Worm (Caenorhabditis elegans): ENCODE results near the gene uda-1.
"Not testable (repeated sequence)": the region's sequence is repeated elsewhere in the genome, so short reads cannot be mapped to it uniquely, and the experiment has no call there.

DNA sequence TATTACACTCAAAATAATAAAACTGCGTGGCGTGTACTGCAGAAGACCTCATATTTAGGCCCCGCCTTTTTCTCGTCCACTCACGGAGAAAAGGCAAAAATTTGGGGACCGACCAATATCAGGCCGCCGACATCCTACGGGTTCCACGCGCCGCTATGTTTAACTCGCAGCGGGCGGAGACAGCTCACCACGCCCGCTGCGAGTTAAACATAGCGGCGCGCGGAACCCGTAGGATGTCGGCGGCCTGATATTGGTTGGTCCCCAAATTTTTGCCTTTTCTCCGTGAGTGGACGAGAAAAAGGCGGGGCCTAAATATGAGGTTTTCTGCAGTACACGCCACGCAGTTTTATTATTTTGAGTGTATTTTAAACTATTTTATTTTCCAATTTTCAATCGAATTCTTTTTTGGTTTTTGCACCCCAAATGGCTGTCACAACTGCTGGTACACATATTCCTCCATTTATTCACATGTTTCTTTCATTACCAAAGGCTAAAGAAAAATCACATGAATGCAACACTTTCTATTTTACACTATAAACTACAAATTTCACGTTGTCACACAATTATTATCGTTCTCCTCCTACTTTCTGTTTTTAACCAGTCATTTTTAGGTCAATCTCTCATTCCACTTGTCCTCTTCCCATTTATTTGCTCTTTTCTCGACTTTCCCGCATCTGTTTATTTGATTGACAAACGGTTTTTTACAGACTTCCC is at the start of gene uda-1:
- TF ChIP-seq cog-1 (tag; optimal IDR thresholded peaks at IDR 0.05); med-1 (GFP tag; optimal IDR thresholded peaks at IDR 0.05; ENCODE audit: insufficient read depth); tab-1 (GFP tag; IDR thresholded peaks at IDR 0.05); ztf-23 (GFP tag; IDR thresholded peaks at IDR 0.05): not testable (repeated sequence)

Data from whole organism, midembryonic.